Fruit fly (Drosophila melanogaster): Measurements from ENCODE around the gene CG44303.

Gene CG44303

dm6 chrX:6661880-6662279 is 25.3 kb downstream of the CG44303 start (continued):
- no peak for TF ChIP-seq net (GFP tag; optimal IDR thresholded peaks at IDR 0.05)
- TF ChIP-seq vri (GFP tag; optimal IDR thresholded peaks at IDR 0.05): no peak
- TF ChIP-seq cyc (GFP tag; optimal IDR thresholded peaks at IDR 0.05): no peak
- TF ChIP-seq fd85E (GFP tag; optimal IDR thresholded peaks at IDR 0.05): no peak
- TF ChIP-seq Eip75B (GFP tag; optimal IDR thresholded peaks at IDR 0.05): no peak
- no peak for TF ChIP-seq salr (GFP tag; optimal IDR thresholded peaks at IDR 0.05)
- no peak for TF ChIP-seq CG11902 (GFP tag; optimal IDR thresholded peaks at IDR 0.05)
- no peak for TF ChIP-seq CG3919 (GFP tag; optimal IDR thresholded peaks at IDR 0.05)
- TF ChIP-seq CG6163 (GFP tag; IDR thresholded peaks at IDR 0.05): no peak
- TF ChIP-seq CG6808 (GFP tag; optimal IDR thresholded peaks at IDR 0.05): no peak
- TF ChIP-seq spab (GFP tag; optimal IDR thresholded peaks at IDR 0.05): no peak
- TF ChIP-seq Gug (GFP tag; IDR thresholded peaks at IDR 0.05): no peak
- TF ChIP-seq Eip78C (GFP tag): peak; percentile 34
- TF ChIP-seq CG6276 (GFP tag; optimal IDR thresholded peaks at IDR 0.05): peak; percentile 35
- no peak for TF ChIP-seq fd59A (GFP tag; optimal IDR thresholded peaks at IDR 0.05)
- TF ChIP-seq CG32006 (GFP tag; optimal IDR thresholded peaks at IDR 0.05): peak; percentile 15
- no peak for TF ChIP-seq Hr39 (GFP tag; optimal IDR thresholded peaks at IDR 0.05)
- no peak for TF ChIP-seq ss (GFP tag; optimal IDR thresholded peaks at IDR 0.05)
- TF ChIP-seq CG11762 (GFP tag; optimal IDR thresholded peaks at IDR 0.05; ENCODE audit: insufficient read depth): no peak
- TF ChIP-seq lz (GFP tag; optimal IDR thresholded peaks at IDR 0.05): no peak
- TF ChIP-seq CG7368 (GFP tag; optimal IDR thresholded peaks at IDR 0.05): no peak
- TF ChIP-seq CG10631 (GFP tag; optimal IDR thresholded peaks at IDR 0.05): peak; percentile 0
- TF ChIP-seq CG16779 (tag; optimal IDR thresholded peaks at IDR 0.05): no peak
- 0 out of 2 replicates have a peak, but pooled peaks have one; percentile 2 for TF ChIP-seq CG15336 (GFP tag; IDR thresholded peaks at IDR 0.05)
- peak; percentile 44; the same call in 1 of the 3 replicates for TF ChIP-seq eg (GFP tag; IDR thresholded peaks at IDR 0.05)
- TF ChIP-seq Hr38 (GFP tag; optimal IDR thresholded peaks at IDR 0.05): no peak
- TF ChIP-seq svp (GFP tag): peak; percentile 74
- no peak for TF ChIP-seq esn (GFP tag; optimal IDR thresholded peaks at IDR 0.05)
- no peak for TF ChIP-seq CG10669 (GFP tag; optimal IDR thresholded peaks at IDR 0.05)
- TF ChIP-seq CG4318 (GFP tag; optimal IDR thresholded peaks at IDR 0.05): no peak
- TF ChIP-seq Sox102F (GFP tag; optimal IDR thresholded peaks at IDR 0.05): no peak
- no peak for TF ChIP-seq Sox15 (GFP tag; optimal IDR thresholded peaks at IDR 0.05)
- TF ChIP-seq Blimp-1 (GFP tag; optimal IDR thresholded peaks at IDR 0.05): no peak
- peak; percentile 12 for TF ChIP-seq pdm3 (GFP tag; optimal IDR thresholded peaks at IDR 0.05)
- no peak for TF ChIP-seq CG8319 (GFP tag; optimal IDR thresholded peaks at IDR 0.05)
- TF ChIP-seq Smox (GFP tag; optimal IDR thresholded peaks at IDR 0.05): no peak
- TF ChIP-seq CG6792 (GFP tag; optimal IDR thresholded peaks at IDR 0.05): no peak
- no peak for TF ChIP-seq CG8632 (GFP tag; optimal IDR thresholded peaks at IDR 0.05)
- no peak for TF ChIP-seq CG9139 (GFP tag; optimal IDR thresholded peaks at IDR 0.05)

DNA sequence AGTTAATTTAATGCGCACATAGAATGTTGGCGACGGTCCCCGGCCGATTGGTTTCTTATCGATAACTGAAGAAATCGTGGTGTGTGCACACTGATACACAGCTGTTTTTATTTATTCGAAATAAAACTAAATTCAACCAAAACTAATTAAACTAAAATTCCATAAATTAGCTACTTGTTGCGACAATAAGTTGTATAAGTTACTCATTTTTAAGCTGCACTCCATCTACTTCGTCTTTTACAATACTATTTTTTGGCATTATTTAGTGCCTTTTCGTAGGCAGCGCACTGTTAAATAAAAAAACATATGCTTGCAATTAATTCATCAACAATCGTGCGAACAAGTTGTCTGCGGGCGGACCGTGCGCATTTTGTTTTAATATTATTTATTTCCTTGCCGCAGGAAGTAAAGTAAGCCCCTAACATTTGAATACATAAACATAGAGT is 25.8 kb downstream of the CG44303 start, which contains the start of the genes CG3224 and Ctr1A:
Gene CG3224 (minus strand): TSS at position 71 of the 446 bp plus-strand sequence.
Gene Ctr1A (plus strand): TSS at position 256 of the 446 bp plus-strand sequence.
- TF ChIP-seq Sox102F (GFP tag; optimal IDR thresholded peaks at IDR 0.05) (peak; percentile 20), CG31627 (GFP tag; optimal IDR thresholded peaks at IDR 0.05) (no peak), CG6163 (GFP tag; IDR thresholded peaks at IDR 0.05) (no peak), esn (GFP tag; optimal IDR thresholded peaks at IDR 0.05) (peak; percentile 48), vri (GFP tag; optimal IDR thresholded peaks at IDR 0.05) (peak; percentile 1), Met (GFP tag; optimal IDR thresholded peaks at IDR 0.05) (peak; percentile 12), cyc (GFP tag; optimal IDR thresholded peaks at IDR 0.05) (no peak), Eip78C (GFP tag) (peak; percentile 53), Sox14 (GFP tag; optimal IDR thresholded peaks at IDR 0.05) (no peak), fd85E (GFP tag; optimal IDR thresholded peaks at IDR 0.05) (no peak), Hr4 (GFP tag; optimal IDR thresholded peaks at IDR 0.05) (no peak), OdsH (GFP tag; optimal IDR thresholded peaks at IDR 0.05) (no peak), CG11294 (GFP tag; IDR thresholded peaks at IDR 0.05) (no peak), CG6854 (GFP tag; optimal IDR thresholded peaks at IDR 0.05) (peak; percentile 9), CG6276 (GFP tag; optimal IDR thresholded peaks at IDR 0.05) (no peak), Eip75B (GFP tag; optimal IDR thresholded peaks at IDR 0.05) (peak; percentile 3), CG11762 (GFP tag; optimal IDR thresholded peaks at IDR 0.05; ENCODE audit: insufficient read depth) (no peak), CG10669 (GFP tag; optimal IDR thresholded peaks at IDR 0.05) (peak; percentile 7), fkh (GFP tag; optimal IDR thresholded peaks at IDR 0.05) (peak; percentile 33), fd59A (GFP tag; optimal IDR thresholded peaks at IDR 0.05) (no peak), ss (GFP tag; optimal IDR thresholded peaks at IDR 0.05) (no peak)

Data from whole organism, prepupa.